Fruit fly (Drosophila melanogaster) S2 (cell line): Measurements from ENCODE around the gene CG15044.

ENCODE experiments used
- CG8478 ChIP-seq: fragments of >200 bp; optimal IDR thresholded peaks from 2 replicates; lab custom pipeline; 2018
- CTCF ChIP-seq, 2 experiments: fragments of >200 bp; optimal IDR thresholded peaks; 2 replicates each; lab custom pipeline; 2018

DNA sequence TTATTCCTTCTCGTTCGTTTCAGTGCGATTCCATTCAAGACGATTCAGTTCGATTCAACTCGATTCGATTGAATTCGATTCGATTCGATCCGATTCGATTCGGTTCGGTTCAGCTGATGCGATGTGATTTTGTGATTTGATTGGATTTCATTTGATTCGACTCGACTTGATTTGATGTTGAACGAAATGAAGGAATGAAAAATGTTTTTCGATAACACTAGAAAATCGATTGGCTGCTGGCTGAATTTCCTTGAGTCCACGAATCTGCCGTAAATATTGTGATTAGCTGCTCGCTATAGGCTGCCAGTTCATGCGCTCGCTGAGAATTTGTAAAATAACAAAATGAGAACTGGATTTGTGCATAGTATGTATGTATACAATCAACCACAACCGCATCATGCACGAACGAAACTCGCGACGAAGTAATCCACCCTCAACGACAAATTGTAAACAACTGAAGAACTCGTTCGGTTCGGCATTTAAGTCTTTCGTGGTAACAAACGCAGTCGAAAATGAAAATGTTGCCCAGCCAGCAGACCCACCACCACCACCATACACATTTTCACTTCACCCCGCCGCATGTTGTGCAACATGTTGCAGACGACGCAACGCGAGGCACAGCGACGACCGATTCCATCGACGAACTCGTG lies 13.3 kb upstream of the CG15044 start, which contains the start of gene Wnt5:
- no peak for TF ChIP-seq CG8478 (lab: Kevin White, UChicago)
- TF ChIP-seq CTCF (optimal IDR thresholded peaks at IDR 0.05; lab: Kevin White, UChicago), result no peak
